Fruit fly (Drosophila melanogaster): ENCODE data around the gene Pcmt.

Pcmt gene

dm6 chr3R:5572900-5573665 lies 19.0 kb upstream of the Pcmt start (continued):
- TF ChIP-seq Hr39 (GFP tag; optimal IDR thresholded peaks at IDR 0.05) (no peak), CG4318 (GFP tag; optimal IDR thresholded peaks at IDR 0.05) (no peak), net (GFP tag; optimal IDR thresholded peaks at IDR 0.05) (no peak)

dm6 chr3R:5571756-5572155 lies 17.6 kb upstream of the Pcmt start:
- TF ChIP-seq achi (GFP tag; optimal IDR thresholded peaks at IDR 0.05) = no peak
- TF ChIP-seq CG6792 (GFP tag; optimal IDR thresholded peaks at IDR 0.05) = no peak
- TF ChIP-seq CG10631 (GFP tag; optimal IDR thresholded peaks at IDR 0.05) = no peak
- TF ChIP-seq CG7368 (GFP tag; optimal IDR thresholded peaks at IDR 0.05) = no peak
- peak; percentile 12 for TF ChIP-seq Eip78C (GFP tag)
- peak; percentile 90 for TF ChIP-seq svp (GFP tag)
- no peak for TF ChIP-seq Ets96B (tag; optimal IDR thresholded peaks at IDR 0.05)
- TF ChIP-seq CG1621 (tag; optimal IDR thresholded peaks at IDR 0.05) = no peak
- no peak for TF ChIP-seq Sox14 (GFP tag; optimal IDR thresholded peaks at IDR 0.05)
- TF ChIP-seq Sox15 (GFP tag; optimal IDR thresholded peaks at IDR 0.05) = no peak
- TF ChIP-seq dsx (GFP tag; optimal IDR thresholded peaks at IDR 0.05; ENCODE audit: poor library complexity, severe bottlenecking) = peak; percentile 45
- no peak for TF ChIP-seq CG11902 (GFP tag; optimal IDR thresholded peaks at IDR 0.05)
- TF ChIP-seq Ets21C (GFP tag; optimal IDR thresholded peaks at IDR 0.05) = no peak
- no peak for TF ChIP-seq CG34406 (GFP tag; optimal IDR thresholded peaks at IDR 0.05)
- no peak for TF ChIP-seq Met (GFP tag; optimal IDR thresholded peaks at IDR 0.05)
- no peak for TF ChIP-seq Gug (GFP tag; IDR thresholded peaks at IDR 0.05)
- no peak for TF ChIP-seq Sox102F (GFP tag; optimal IDR thresholded peaks at IDR 0.05)
- TF ChIP-seq CG16779 (tag; optimal IDR thresholded peaks at IDR 0.05) = no peak

dm6 chr3R:5571437-5571750 lies 17.3 kb upstream of the Pcmt start:
- TF ChIP-seq svp (GFP tag) (no peak), CG6792 (GFP tag; optimal IDR thresholded peaks at IDR 0.05) (no peak), achi (GFP tag; optimal IDR thresholded peaks at IDR 0.05) (no peak), Hr39 (GFP tag; optimal IDR thresholded peaks at IDR 0.05) (no peak), CG7368 (GFP tag; optimal IDR thresholded peaks at IDR 0.05) (no peak), dac (GFP tag; optimal IDR thresholded peaks at IDR 0.05) (no peak), Eip78C (GFP tag) (peak; percentile 53)

- no peak for TF ChIP-seq net (GFP tag; optimal IDR thresholded peaks at IDR 0.05)
- TF ChIP-seq CG3919 (GFP tag; optimal IDR thresholded peaks at IDR 0.05) = no peak
- no peak for TF ChIP-seq CG6163 (GFP tag; IDR thresholded peaks at IDR 0.05)
- no peak for TF ChIP-seq fkh (GFP tag; optimal IDR thresholded peaks at IDR 0.05)
- 0 out of 3 replicates have a peak, but pooled peaks have one; percentile 44 for TF ChIP-seq CG8119 (GFP tag; IDR thresholded peaks at IDR 0.05)
- no peak; the same call in 2 of the 3 replicates for TF ChIP-seq eg (GFP tag; IDR thresholded peaks at IDR 0.05)
- TF ChIP-seq pdm3 (GFP tag; optimal IDR thresholded peaks at IDR 0.05) = no peak
- TF ChIP-seq salr (GFP tag; optimal IDR thresholded peaks at IDR 0.05) = no peak
- TF ChIP-seq CG10669 (GFP tag; optimal IDR thresholded peaks at IDR 0.05) = no peak
- peak; percentile 45 for TF ChIP-seq CG6854 (GFP tag; optimal IDR thresholded peaks at IDR 0.05)
- TF ChIP-seq CG3032 (tag; optimal IDR thresholded peaks at IDR 0.05) = no peak
- TF ChIP-seq CG11294 (GFP tag; IDR thresholded peaks at IDR 0.05) = no peak
- no peak for TF ChIP-seq Hr4 (GFP tag; optimal IDR thresholded peaks at IDR 0.05)
- TF ChIP-seq cyc (GFP tag; optimal IDR thresholded peaks at IDR 0.05) = no peak
- no peak for TF ChIP-seq Eip75B (GFP tag; optimal IDR thresholded peaks at IDR 0.05)
- peak; percentile 17 for TF ChIP-seq dsx (GFP tag; optimal IDR thresholded peaks at IDR 0.05; ENCODE audit: poor library complexity, severe bottlenecking)
- no peak for TF ChIP-seq CG6792 (GFP tag; optimal IDR thresholded peaks at IDR 0.05)
- TF ChIP-seq CG7368 (GFP tag; optimal IDR thresholded peaks at IDR 0.05) = no peak
- TF ChIP-seq CG4318 (GFP tag; optimal IDR thresholded peaks at IDR 0.05) = no peak
- no peak for TF ChIP-seq CG31627 (GFP tag; optimal IDR thresholded peaks at IDR 0.05)
- no peak for TF ChIP-seq svp (GFP tag)
- no peak for TF ChIP-seq Eip93F (GFP tag; optimal IDR thresholded peaks at IDR 0.05)
- TF ChIP-seq Sox14 (GFP tag; optimal IDR thresholded peaks at IDR 0.05) = no peak
- TF ChIP-seq CG11762 (GFP tag; optimal IDR thresholded peaks at IDR 0.05; ENCODE audit: insufficient read depth) = no peak
- no peak for TF ChIP-seq CG8319 (GFP tag; optimal IDR thresholded peaks at IDR 0.05)
- no peak for TF ChIP-seq CG32006 (GFP tag; optimal IDR thresholded peaks at IDR 0.05)
- no peak for TF ChIP-seq acj6 (GFP tag; optimal IDR thresholded peaks at IDR 0.05)
- no peak for TF ChIP-seq fd85E (GFP tag; optimal IDR thresholded peaks at IDR 0.05)
- no peak for TF ChIP-seq Met (GFP tag; optimal IDR thresholded peaks at IDR 0.05)
- no peak for TF ChIP-seq Ets96B (tag; optimal IDR thresholded peaks at IDR 0.05)
- no peak for TF ChIP-seq CG34406 (GFP tag; optimal IDR thresholded peaks at IDR 0.05)
- TF ChIP-seq achi (GFP tag; optimal IDR thresholded peaks at IDR 0.05) = no peak
These were observed 16.7 kb upstream of the Pcmt start, which contains the start of gene CRMP for dm6 chr3R:5570635-5571436. TSS of gene CRMP (plus strand) at chr3R:5571108.
